Worm (Caenorhabditis elegans): ENCODE measurements around the gene col-118.

The col-118 gene

DNA sequence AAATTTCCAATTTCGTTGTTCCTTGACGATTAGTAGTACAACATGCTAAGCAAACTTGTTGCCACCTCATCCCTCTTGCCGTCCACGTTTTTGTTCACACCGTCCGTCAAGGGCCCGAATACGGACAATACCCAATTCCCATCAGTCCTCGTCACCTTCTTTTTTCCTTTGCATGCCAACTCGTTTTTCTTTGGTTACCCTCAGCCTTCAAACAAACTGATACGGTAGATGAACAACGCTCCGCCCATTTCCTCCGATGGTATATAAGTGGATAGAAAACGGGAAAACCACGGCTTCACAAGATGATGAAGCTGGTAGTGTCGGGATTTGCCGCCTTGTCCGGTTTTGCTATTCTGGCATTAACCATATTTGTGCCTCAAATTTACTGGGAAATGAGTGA, at the start of gene col-118:
TSS of gene col-118 (plus strand) at position 301 of the 400 bp plus-strand sequence.
- no peak for TF ChIP-seq F49E8.2 (tag; optimal IDR thresholded peaks at IDR 0.05; ENCODE audit: borderline replicate concordance)
- no peak for TF ChIP-seq egl-43 (GFP tag; IDR thresholded peaks at IDR 0.05)
- no peak for TF ChIP-seq nhr-77 (tag; optimal IDR thresholded peaks at IDR 0.05)
- TF ChIP-seq ztf-7 (tag; optimal IDR thresholded peaks at IDR 0.05), result no peak
- TF ChIP-seq dmd-6 (GFP tag; IDR thresholded peaks at IDR 0.05), result no peak
- TF ChIP-seq lsy-2 (tag; optimal IDR thresholded peaks at IDR 0.05), result no peak
- TF ChIP-seq Y5F2A.4 (GFP tag; optimal IDR thresholded peaks at IDR 0.05), result no peak
- TF ChIP-seq zfp-3 (GFP tag; conservative IDR thresholded peaks at IDR 0.05), result no peak
- TF ChIP-seq spr-3 (GFP tag; optimal IDR thresholded peaks at IDR 0.05), result no peak
- TF ChIP-seq ceh-62 (tag; optimal IDR thresholded peaks at IDR 0.05), result no peak
- TF ChIP-seq madf-5 (GFP tag; IDR thresholded peaks at IDR 0.05), result no peak
- no peak for TF ChIP-seq mxl-2 (GFP tag; conservative IDR thresholded peaks at IDR 0.05)
- no peak for TF ChIP-seq F44E2.7 (GFP tag; IDR thresholded peaks at IDR 0.05)
- TF ChIP-seq nhr-76 (tag; optimal IDR thresholded peaks at IDR 0.05), result no peak
- TF ChIP-seq nhr-6 (tag; optimal IDR thresholded peaks at IDR 0.05), result no peak
- no peak for TF ChIP-seq zag-1 (tag; optimal IDR thresholded peaks at IDR 0.05)
- no peak for TF ChIP-seq ceh-28 (tag; optimal IDR thresholded peaks at IDR 0.05)
- no peak for TF ChIP-seq nhr-111 (GFP tag; optimal IDR thresholded peaks at IDR 0.05)
- TF ChIP-seq daf-8 (GFP tag; IDR thresholded peaks at IDR 0.05), result no peak

DNA sequence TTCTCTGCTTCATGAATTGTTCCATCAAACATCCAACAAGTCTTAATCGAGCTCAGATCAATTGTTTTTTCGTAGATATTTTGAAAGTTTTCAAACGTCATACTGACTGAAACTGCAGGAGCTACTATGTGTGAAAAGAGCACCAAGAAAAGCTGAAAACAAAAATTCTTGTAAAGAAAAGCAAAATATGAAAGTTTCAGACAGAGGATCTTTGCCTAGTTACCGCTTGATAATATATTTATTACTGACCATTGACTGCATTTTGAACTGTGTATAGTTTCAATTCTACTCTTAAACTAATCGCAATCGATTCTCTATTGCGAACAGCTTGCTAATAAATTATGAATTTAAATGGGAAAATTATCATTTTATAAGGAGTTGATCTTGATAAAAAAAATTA, 49.8 kb upstream of the col-118 start, which contains the start of gene clec-182:
TSS of gene clec-182 (minus strand) at position 101 of the 400 bp plus-strand sequence.
- TF ChIP-seq D1046.2 (GFP tag; IDR thresholded peaks at IDR 0.05) (no peak), nhr-102 (tag; optimal IDR thresholded peaks at IDR 0.05) (no peak), ZK546.5 (tag; optimal IDR thresholded peaks at IDR 0.05) (no peak), spr-1 (tag; optimal IDR thresholded peaks at IDR 0.05) (no peak), nhr-10 (tag; optimal IDR thresholded peaks at IDR 0.05) (no peak), egl-27 (tag; optimal IDR thresholded peaks at IDR 0.05) (no peak), daf-8 (GFP tag; IDR thresholded peaks at IDR 0.05) (no peak), dmd-9 (GFP tag; IDR thresholded peaks at IDR 0.05) (no peak), nhr-76 (tag; optimal IDR thresholded peaks at IDR 0.05) (no peak), daf-12 (tag; optimal IDR thresholded peaks at IDR 0.05) (no peak), attf-4 (tag; optimal IDR thresholded peaks at IDR 0.05) (no peak), rbr-2 (tag; optimal IDR thresholded peaks at IDR 0.05) (no peak), lir-3 (tag; optimal IDR thresholded peaks at IDR 0.05) (no peak), lin-38 (GFP tag; IDR thresholded peaks at IDR 0.05) (no peak), php-3 (GFP tag; IDR thresholded peaks at IDR 0.05) (no peak), gei-8 (GFP tag; optimal IDR thresholded peaks at IDR 0.05) (no peak)

- TF ChIP-seq pqm-1 (tag; optimal IDR thresholded peaks at IDR 0.05), result peak; percentile 9
- TF ChIP-seq nhr-28 (tag; optimal IDR thresholded peaks at IDR 0.05), result peak; percentile 1
- no peak for TF ChIP-seq ceh-28 (tag; optimal IDR thresholded peaks at IDR 0.05)
- no peak for TF ChIP-seq mxl-3 (GFP tag; optimal IDR thresholded peaks at IDR 0.05)
- TF ChIP-seq T20F7.1 (GFP tag; optimal IDR thresholded peaks at IDR 0.05), result no peak
- no peak for TF ChIP-seq snpc-4 (tag; optimal IDR thresholded peaks at IDR 0.05)
- TF ChIP-seq dve-1 (tag; optimal IDR thresholded peaks at IDR 0.05; ENCODE audit: insufficient read depth), result peak; percentile 48
- TF ChIP-seq F37D6.2 (tag; optimal IDR thresholded peaks at IDR 0.05), result no peak
- TF ChIP-seq daf-16 (GFP tag; optimal IDR thresholded peaks at IDR 0.05), result no peak
- TF ChIP-seq daf-16 (tag; optimal IDR thresholded peaks at IDR 0.05), result peak; percentile 51
These were observed 40.7 kb upstream of the col-118 start for ce11 chrIV:8807327-8807726.
